Fruit fly (Drosophila melanogaster): Measurements from ENCODE around the gene Acbp1.

The Acbp1 gene

dm6 chr2L:8171544-8171943, 9.3 kb upstream of the Acbp1 start (continued):
- TF ChIP-seq sima (GFP tag; optimal IDR thresholded peaks at IDR 0.05) = no peak
- no peak for TF ChIP-seq CG8281 (tag; optimal IDR thresholded peaks at IDR 0.05)
- TF ChIP-seq Xrp1 (GFP tag; IDR thresholded peaks at IDR 0.05) = no peak
- TF ChIP-seq MESR4 (GFP tag; optimal IDR thresholded peaks at IDR 0.05) = no peak
- TF ChIP-seq NFAT (GFP tag; IDR thresholded peaks at IDR 0.05) = 0 out of 2 replicates have a peak, but pooled peaks have one; percentile 8
- TF ChIP-seq Adf1 (GFP tag; IDR thresholded peaks at IDR 0.05) = peak; percentile 12; the same call in 1 of the 2 replicates
- no peak for TF ChIP-seq wdn (GFP tag; IDR thresholded peaks at IDR 0.05)
- no peak for TF ChIP-seq CG2889 (GFP tag; IDR thresholded peaks at IDR 0.05)
- TF ChIP-seq Hr51 (GFP tag; optimal IDR thresholded peaks at IDR 0.05) = no peak
- TF ChIP-seq eyg (GFP tag; optimal IDR thresholded peaks at IDR 0.05) = no peak
- no peak for TF ChIP-seq danr (GFP tag; IDR thresholded peaks at IDR 0.05)
- no peak for TF ChIP-seq CG9609 (GFP tag; optimal IDR thresholded peaks at IDR 0.05)
- no peak for TF ChIP-seq E2f2 (GFP tag; IDR thresholded peaks at IDR 0.05)
- TF ChIP-seq dm (GFP tag; optimal IDR thresholded peaks at IDR 0.05) = no peak
- TF ChIP-seq E2f1 (GFP tag; IDR thresholded peaks at IDR 0.05) = no peak
- TF ChIP-seq CG6683 (GFP tag; optimal IDR thresholded peaks at IDR 0.05) = no peak
- no peak for TF ChIP-seq CG6654 (GFP tag; optimal IDR thresholded peaks at IDR 0.05)
- TF ChIP-seq CG7786 (GFP tag; optimal IDR thresholded peaks at IDR 0.05) = no peak
- TF ChIP-seq ro (GFP tag; IDR thresholded peaks at IDR 0.05) = no peak
- TF ChIP-seq Bgb (GFP tag; IDR thresholded peaks at IDR 0.05; ENCODE audit: partially characterized antibody) = peak; percentile 38; the same call in 1 of the 2 replicates
- TF ChIP-seq stc (GFP tag; IDR thresholded peaks at IDR 0.05) = no peak
- TF ChIP-seq NfI (GFP tag; optimal IDR thresholded peaks at IDR 0.05) = no peak
- TF ChIP-seq klu (GFP tag; IDR thresholded peaks at IDR 0.05) = peak; percentile 49
- no peak for TF ChIP-seq CG11695 (GFP tag; IDR thresholded peaks at IDR 0.05)
- TF ChIP-seq CG13287 (GFP tag; IDR thresholded peaks at IDR 0.05; ENCODE audit: partially characterized antibody) = peak; percentile 23; the same call in 1 of the 2 replicates
- TF ChIP-seq cato (GFP tag; optimal IDR thresholded peaks at IDR 0.05; ENCODE audit: borderline replicate concordance) = no peak
- 0 out of 2 replicates have a peak, but pooled peaks have one; percentile 20 for TF ChIP-seq Drgx (GFP tag; IDR thresholded peaks at IDR 0.05)
- TF ChIP-seq gem (tag; optimal IDR thresholded peaks at IDR 0.05) = no peak
- no peak for TF ChIP-seq NK7.1 (GFP tag; optimal IDR thresholded peaks at IDR 0.05)
- no peak for TF ChIP-seq Oli (tag; optimal IDR thresholded peaks at IDR 0.05)
- 0 out of 3 replicates have a peak, but pooled peaks have one; percentile 29 for TF ChIP-seq Dbx (GFP tag; IDR thresholded peaks at IDR 0.05)
- TF ChIP-seq Scr (GFP tag; IDR thresholded peaks at IDR 0.05; ENCODE audit: partially characterized antibody) = peak; percentile 17; the same call in 1 of the 2 replicates
- TF ChIP-seq CG3065 (GFP tag; optimal IDR thresholded peaks at IDR 0.05) = no peak
- TF ChIP-seq pan (optimal IDR thresholded peaks at IDR 0.05) = no peak
- no peak for TF ChIP-seq pan (GFP tag; optimal IDR thresholded peaks at IDR 0.05 in 1 of 2, IDR thresholded peaks at IDR 0.05 in 1 of 2)
- TF ChIP-seq CG15696 (tag; optimal IDR thresholded peaks at IDR 0.05) = no peak
- peak; percentile 37 for TF ChIP-seq mirr (GFP tag; optimal IDR thresholded peaks at IDR 0.05)
- TF ChIP-seq CG6175 (GFP tag; IDR thresholded peaks at IDR 0.05) = peak; percentile 93
- no peak for TF ChIP-seq unpg (GFP tag; optimal IDR thresholded peaks at IDR 0.05)
- no peak for TF ChIP-seq knrl (GFP tag; IDR thresholded peaks at IDR 0.05; ENCODE audit: partially characterized antibody)
- TF ChIP-seq CG9215 (GFP tag; IDR thresholded peaks at IDR 0.05) = no peak
- TF ChIP-seq CG12104 (GFP tag; optimal IDR thresholded peaks at IDR 0.05) = no peak
- TF ChIP-seq MBD-R2 (GFP tag; IDR thresholded peaks at IDR 0.05) = no peak
- TF ChIP-seq CG13894 (tag; optimal IDR thresholded peaks at IDR 0.05) = no peak
- TF ChIP-seq CG2199 (GFP tag; IDR thresholded peaks at IDR 0.05) = no peak

Measured in whole organism, embryonic.